Fruit fly (Drosophila melanogaster) whole organism, pupa: ENCODE measurements around the gene CG10232.

ENCODE experiments used
- CG10348 ChIP-seq: fragments of 200-800 bp; sonication (Bioruptor generic); IDR thresholded peaks from 2 replicates; pipeline ENCODE4 v1.3.6; 2022; ENCODE audit warnings: missing biosample characterization, missing genetic modification characterization
- CG13204 ChIP-seq: fragments of 200-800 bp; sonication (Bioruptor generic); optimal IDR thresholded peaks from 2 replicates; lab custom pipeline; 2018; ENCODE audit warnings: missing biosample characterization, mild to moderate bottlenecking, missing genetic modification characterization, moderate library complexity
- CG17806 ChIP-seq: fragments of 200-800 bp; sonication (Bioruptor generic); optimal IDR thresholded peaks from 2 replicates; lab custom pipeline; 2018; ENCODE audit warnings: missing biosample characterization, mild to moderate bottlenecking, missing genetic modification characterization, moderate library complexity
- CG34367 ChIP-seq: fragments of 200-800 bp; sonication (Bioruptor generic); optimal IDR thresholded peaks from 2 replicates; lab custom pipeline; 2018; ENCODE audit warnings: missing biosample characterization, mild to moderate bottlenecking, missing genetic modification characterization
- CG4496 ChIP-seq: fragments of 200-800 bp; sonication (Bioruptor generic); IDR thresholded peaks from 3 replicates; pipeline ENCODE4 v1.3.6; 2022; ENCODE audit warnings: missing biosample characterization, missing genetic modification characterization
- CG8159 ChIP-seq: fragments of 200-800 bp; sonication (Bioruptor generic); optimal IDR thresholded peaks from 3 replicates; lab custom pipeline; 2018; ENCODE audit warnings: missing biosample characterization, mild to moderate bottlenecking, missing genetic modification characterization, moderate library complexity
- CG9948 ChIP-seq: fragments of 200-800 bp; sonication (Bioruptor generic); optimal IDR thresholded peaks from 2 replicates; lab custom pipeline; 2018; ENCODE audit warnings: missing biosample characterization, mild to moderate bottlenecking, missing genetic modification characterization, moderate library complexity
- D1 ChIP-seq: fragments of 200-800 bp; sonication (Bioruptor generic); optimal IDR thresholded peaks from 2 replicates; lab custom pipeline; 2018; ENCODE audit warnings: missing biosample characterization, mild to moderate bottlenecking, missing genetic modification characterization, moderate library complexity
- EcR ChIP-seq: fragments of 200-800 bp; sonication (Bioruptor generic); optimal IDR thresholded peaks from 3 replicates; lab custom pipeline; 2019; ENCODE audit warnings: missing biosample characterization, missing genetic modification characterization, mild to moderate bottlenecking, moderate library complexity, missing genetic modification reagents
- Pif1A ChIP-seq: fragments of 200-800 bp; sonication (Bioruptor generic); optimal IDR thresholded peaks from 3 replicates; lab custom pipeline; 2016; ENCODE audit warnings: missing biosample characterization, missing genetic modification characterization
- Snoo ChIP-seq: fragments of 200-800 bp; sonication (Bioruptor generic); optimal IDR thresholded peaks from 3 replicates; lab custom pipeline; 2017; ENCODE audit warnings: missing biosample characterization, mild to moderate bottlenecking, missing genetic modification characterization, inconsistent platforms
- fd96Ca ChIP-seq: fragments of 200-800 bp; sonication (Bioruptor generic); IDR thresholded peaks from 3 replicates; pipeline ENCODE4 v1.3.6; 2022; ENCODE audit warnings: missing biosample characterization, missing genetic modification characterization
- gl ChIP-seq: fragments of 200-800 bp; sonication (Bioruptor generic); optimal IDR thresholded peaks from 2 replicates; lab custom pipeline; 2018; ENCODE audit warnings: missing biosample characterization, mild to moderate bottlenecking, missing genetic modification characterization

dm6 chr3R:23725711-23726349 is 4.4 kb upstream of the CG10232 start:
- TF ChIP-seq gl (tag; lab: Kevin White, UChicago) (no peak), CG9948 (tag; lab: Kevin White, UChicago) (no peak), D1 (no peak), Snoo (tag; lab: Kevin White, UChicago) (no peak), fd96Ca (GFP tag; lab: Robert Waterston, UW) (no peak), Pif1A (GFP tag; lab: Kevin White, UChicago) (no peak), CG17806 (tag; lab: Kevin White, UChicago) (no peak), CG8159 (tag; lab: Kevin White, UChicago) (no peak), EcR (GFP tag; lab: Kevin White, UChicago) (no peak), CG4496 (GFP tag; lab: Robert Waterston, UW) (no peak), CG13204 (no peak), CG34367 (tag; lab: Kevin White, UChicago) (no peak), CG10348 (GFP tag; lab: Robert Waterston, UW) (no peak)
